Fruit fly (Drosophila melanogaster) whole organism, embryonic: ENCODE data around the gene kek6.

Experiments used
- CG10431 ChIP-seq: fragments of 200-800 bp; sonication (Bioruptor generic); optimal IDR thresholded peaks from 3 replicates; lab custom pipeline; 2018; ENCODE audit warnings: missing biosample characterization, mild to moderate bottlenecking, missing genetic modification characterization
- CG11085 ChIP-seq: fragments of 200-800 bp; sonication (Bioruptor generic); IDR thresholded peaks from 2 replicates; pipeline ENCODE4 v1.3.6; 2022; ENCODE audit warnings: missing biosample characterization, missing genetic modification characterization
- CG12391 ChIP-seq: fragments of 200-800 bp; sonication (Bioruptor generic); optimal IDR thresholded peaks from 3 replicates; lab custom pipeline; 2018; ENCODE audit warnings: missing biosample characterization, mild to moderate bottlenecking, missing genetic modification characterization, moderate library complexity
- CG12769 ChIP-seq: fragments of 200-800 bp; sonication (Bioruptor generic); optimal IDR thresholded peaks from 2 replicates; lab custom pipeline; 2019; ENCODE audit warnings: missing biosample characterization, mild to moderate bottlenecking, missing genetic modification characterization, moderate library complexity
- CG13287 ChIP-seq: fragments of 200-800 bp; sonication (Bioruptor generic); IDR thresholded peaks from 2 replicates; pipeline ENCODE4 v1.3.6; 2022; ENCODE audit warnings: missing biosample characterization, missing genetic modification characterization; ENCODE audit not compliant: partially characterized antibody
- CG13424 ChIP-seq: fragments of 200-800 bp; sonication (Bioruptor generic); optimal IDR thresholded peaks from 2 replicates; lab custom pipeline; 2019; ENCODE audit warnings: missing biosample characterization, mild to moderate bottlenecking, missing genetic modification characterization, moderate library complexity
- CG14441 ChIP-seq: fragments of 200-800 bp; sonication (Bioruptor generic); IDR thresholded peaks from 2 replicates; pipeline ENCODE4 v1.3.6; 2022; ENCODE audit warnings: missing biosample characterization, missing genetic modification characterization
- CG15011 ChIP-seq: fragments of 200-800 bp; sonication (Bioruptor generic); optimal IDR thresholded peaks from 3 replicates; lab custom pipeline; 2018; ENCODE audit warnings: missing biosample characterization, mild to moderate bottlenecking, missing genetic modification characterization
- CG16779 ChIP-seq: fragments of 200-800 bp; sonication (Bioruptor generic); IDR thresholded peaks from 2 replicates; pipeline ENCODE4 v1.3.6; 2022; ENCODE audit warnings: missing biosample characterization, missing genetic modification characterization
- CG17186 ChIP-seq: fragments of 200-800 bp; sonication (Bioruptor generic); optimal IDR thresholded peaks from 3 replicates; lab custom pipeline; 2017; ENCODE audit warnings: missing biosample characterization, missing genetic modification reagents, missing genetic modification characterization
- CG17829 ChIP-seq: fragments of 200-800 bp; optimal IDR thresholded peaks from 2 replicates; lab custom pipeline; 2019; ENCODE audit warnings: missing biosample characterization, mild to moderate bottlenecking, missing genetic modification characterization, moderate library complexity
- CG18262 ChIP-seq: fragments of 200-800 bp; optimal IDR thresholded peaks from 3 replicates; lab custom pipeline; 2019; ENCODE audit warnings: missing biosample characterization, mild to moderate bottlenecking, missing genetic modification characterization, moderate library complexity
- CG3163 ChIP-seq: fragments of 200-800 bp; sonication (Bioruptor generic); optimal IDR thresholded peaks from 3 replicates; lab custom pipeline; 2016; ENCODE audit warnings: missing biosample characterization, missing genetic modification characterization
- CG5953 ChIP-seq: fragments of 200-800 bp; sonication (Bioruptor generic); IDR thresholded peaks from 2 replicates; pipeline ENCODE4 v1.3.6; 2022; ENCODE audit warnings: missing biosample characterization, missing genetic modification characterization
- CG6765 ChIP-seq: fragments of 200-800 bp; sonication (Bioruptor generic); optimal IDR thresholded peaks from 3 replicates; lab custom pipeline; 2017; ENCODE audit warnings: missing biosample characterization, mild to moderate bottlenecking, missing genetic modification characterization
- CG7357 ChIP-seq: fragments of 200-800 bp; sonication (Bioruptor generic); IDR thresholded peaks from 3 replicates; pipeline ENCODE4 v1.3.6; 2022; ENCODE audit warnings: missing biosample characterization, missing genetic modification characterization
- CG7928 ChIP-seq: fragments of 200-800 bp; sonication (Bioruptor generic); optimal IDR thresholded peaks from 2 replicates; lab custom pipeline; 2017; ENCODE audit warnings: missing biosample characterization, mild to moderate bottlenecking, missing genetic modification characterization
- CG7987 ChIP-seq: fragments of 200-800 bp; sonication (Bioruptor generic); optimal IDR thresholded peaks from 2 replicates; lab custom pipeline; 2018; ENCODE audit warnings: missing biosample characterization, mild to moderate bottlenecking, missing genetic modification characterization, moderate library complexity
- CG8290 ChIP-seq, 3 experiments: fragments of 200-800 bp; sonication (Bioruptor generic); optimal IDR thresholded peaks; 2 replicates each; lab custom pipeline; 2016 to 2019; ENCODE audit warnings: missing biosample characterization in 3 of 3, missing genetic modification characterization in 3 of 3, mild to moderate bottlenecking in 2 of 3, moderate library complexity in 1 of 3
- D19A ChIP-seq: fragments of 200-800 bp; optimal IDR thresholded peaks from 3 replicates; lab custom pipeline; 2019; ENCODE audit warnings: missing biosample characterization, mild to moderate bottlenecking, missing genetic modification characterization, moderate library complexity
- Deaf1 ChIP-seq: fragments of 200-800 bp; optimal IDR thresholded peaks from 3 replicates; lab custom pipeline; 2019; ENCODE audit warnings: missing biosample characterization, mild to moderate bottlenecking, missing genetic modification characterization, moderate library complexity
- Dll ChIP-seq: fragments of 200-800 bp; sonication (Bioruptor generic); IDR thresholded peaks from 4 replicates; pipeline ENCODE4 v1.3.6; 2022; ENCODE audit warnings: missing biosample characterization, missing genetic modification characterization; ENCODE audit not compliant: partially characterized antibody
- Ets97D ChIP-seq: fragments of 200-800 bp; sonication (Bioruptor generic); optimal IDR thresholded peaks from 3 replicates; lab custom pipeline; 2016; ENCODE audit warnings: missing biosample characterization, missing genetic modification characterization
- Gug ChIP-seq: fragments of 200-800 bp; sonication (Bioruptor generic); IDR thresholded peaks from 4 replicates; pipeline ENCODE4 v1.3.6; 2022; ENCODE audit warnings: missing biosample characterization, missing genetic modification characterization
- H15 ChIP-seq: fragments of 200-800 bp; sonication (Bioruptor generic); IDR thresholded peaks from 3 replicates; pipeline ENCODE4 v1.3.6; 2022; ENCODE audit warnings: missing biosample characterization, missing genetic modification characterization
- HmgD ChIP-seq: fragments of 200-800 bp; sonication (Bioruptor generic); optimal IDR thresholded peaks from 3 replicates; lab custom pipeline; 2016; ENCODE audit warnings: missing biosample characterization, missing genetic modification characterization
- Lim3 ChIP-seq: fragments of 200-800 bp; sonication (Bioruptor generic); IDR thresholded peaks from 2 replicates; pipeline ENCODE4 v1.3.6; 2022; ENCODE audit warnings: missing biosample characterization, missing genetic modification characterization
- Mad ChIP-seq: fragments of 200-800 bp; sonication (Bioruptor generic); optimal IDR thresholded peaks from 2 replicates; lab custom pipeline; 2016; ENCODE audit warnings: missing biosample characterization, missing genetic modification characterization
- Max ChIP-seq: fragments of 200-800 bp; sonication (Bioruptor generic); optimal IDR thresholded peaks from 2 replicates; lab custom pipeline; 2016; ENCODE audit warnings: missing biosample characterization, mild to moderate bottlenecking, missing genetic modification characterization
- NC2α ChIP-seq: fragments of 200-800 bp; sonication (Bioruptor generic); optimal IDR thresholded peaks from 2 replicates; lab custom pipeline; 2016; ENCODE audit warnings: missing biosample characterization, missing genetic modification characterization
- Oaz ChIP-seq: fragments of 200-800 bp; sonication (Bioruptor generic); IDR thresholded peaks from 2 replicates; pipeline ENCODE4 v1.3.6; 2022; ENCODE audit warnings: missing biosample characterization, missing genetic modification characterization
- Ptx1 ChIP-seq: fragments of 200-800 bp; sonication (Bioruptor generic); IDR thresholded peaks from 2 replicates; pipeline ENCODE4 v1.3.6; 2022; ENCODE audit warnings: missing biosample characterization, missing genetic modification characterization
- Sin3A ChIP-seq: fragments of >200 bp; optimal IDR thresholded peaks from 2 replicates; lab custom pipeline; 2018
- amos ChIP-seq: fragments of 200-800 bp; sonication (Bioruptor generic); IDR thresholded peaks from 2 replicates; pipeline ENCODE4 v1.3.6; 2022; ENCODE audit warnings: missing biosample characterization, missing genetic modification characterization; ENCODE audit not compliant: partially characterized antibody
- aop ChIP-seq: fragments of 200-800 bp; sonication (Bioruptor generic); IDR thresholded peaks from 2 replicates; pipeline ENCODE4 v1.3.6; 2022; ENCODE audit warnings: missing biosample characterization, missing genetic modification characterization
- ase ChIP-seq: fragments of 200-800 bp; sonication (Bioruptor generic); IDR thresholded peaks from 3 replicates; pipeline ENCODE4 v1.3.6; 2022; ENCODE audit warnings: missing biosample characterization, missing genetic modification characterization
- az2 ChIP-seq: fragments of 200-800 bp; sonication (Bioruptor generic); optimal IDR thresholded peaks from 3 replicates; lab custom pipeline; 2016; ENCODE audit warnings: missing biosample characterization, missing genetic modification characterization
- btn ChIP-seq: fragments of 200-800 bp; sonication (Bioruptor generic); optimal IDR thresholded peaks from 2 replicates; lab custom pipeline; 2016; ENCODE audit warnings: missing biosample characterization, missing genetic modification characterization
- chm ChIP-seq: fragments of 200-800 bp; sonication (Bioruptor generic); IDR thresholded peaks from 2 replicates; pipeline ENCODE4 v1.3.6; 2022; ENCODE audit warnings: missing biosample characterization, missing genetic modification characterization
- croc ChIP-seq: fragments of 200-800 bp; sonication (Bioruptor generic); conservative IDR thresholded peaks from 3 replicates; pipeline ENCODE4 v1.3.6; 2022; ENCODE audit warnings: missing biosample characterization, missing genetic modification characterization
- dm ChIP-seq: fragments of 200-800 bp; sonication (Bioruptor generic); optimal IDR thresholded peaks from 3 replicates; lab custom pipeline; 2016; ENCODE audit warnings: missing biosample characterization, missing genetic modification characterization
- dmrt99B ChIP-seq: fragments of 200-800 bp; sonication (Bioruptor generic); optimal IDR thresholded peaks from 2 replicates; lab custom pipeline; 2018; ENCODE audit warnings: missing biosample characterization, mild to moderate bottlenecking, missing genetic modification characterization, moderate library complexity
- gem ChIP-seq: fragments of 200-800 bp; sonication (Bioruptor generic); optimal IDR thresholded peaks from 2 replicates; lab custom pipeline; 2019; ENCODE audit warnings: missing biosample characterization, mild to moderate bottlenecking, missing genetic modification characterization, moderate library complexity
- gt ChIP-seq: fragments of 200-800 bp; sonication (Bioruptor generic); IDR thresholded peaks from 2 replicates; pipeline ENCODE4 v1.3.6; 2022; ENCODE audit warnings: missing biosample characterization, missing genetic modification characterization
- lmd ChIP-seq: fragments of 200-800 bp; sonication (Bioruptor generic); IDR thresholded peaks from 2 replicates; pipeline ENCODE4 v1.3.6; 2022; ENCODE audit warnings: missing biosample characterization, missing genetic modification characterization
- nmo ChIP-seq: fragments of 200-800 bp; sonication (Bioruptor generic); optimal IDR thresholded peaks from 2 replicates; lab custom pipeline; 2018; ENCODE audit warnings: missing biosample characterization, mild to moderate bottlenecking, missing genetic modification characterization, moderate library complexity
- schlank ChIP-seq: fragments of 200-800 bp; sonication (Bioruptor generic); optimal IDR thresholded peaks from 2 replicates; lab custom pipeline; 2018; ENCODE audit warnings: missing biosample characterization, mild to moderate bottlenecking, missing genetic modification characterization
- scrt ChIP-seq: fragments of 200-800 bp; sonication (Bioruptor generic); optimal IDR thresholded peaks from 2 replicates; lab custom pipeline; 2018; ENCODE audit warnings: missing biosample characterization, mild to moderate bottlenecking, missing genetic modification characterization, moderate library complexity
- sob ChIP-seq: fragments of 200-800 bp; sonication (Bioruptor generic); IDR thresholded peaks from 2 replicates; pipeline ENCODE4 v1.3.6; 2022; ENCODE audit warnings: missing biosample characterization, missing genetic modification characterization
- tin ChIP-seq: fragments of 200-800 bp; sonication (Bioruptor generic); optimal IDR thresholded peaks from 3 replicates; lab custom pipeline; 2016; ENCODE audit warnings: missing biosample characterization, missing genetic modification characterization
- trem ChIP-seq: fragments of 200-800 bp; optimal IDR thresholded peaks from 3 replicates; lab custom pipeline; 2019; ENCODE audit warnings: missing biosample characterization, mild to moderate bottlenecking, missing genetic modification characterization, moderate library complexity
- unc-4 ChIP-seq: fragments of 200-800 bp; sonication (Bioruptor generic); IDR thresholded peaks from 2 replicates; pipeline ENCODE4 v1.3.6; 2022; ENCODE audit warnings: missing biosample characterization, missing genetic modification characterization; ENCODE audit not compliant: partially characterized antibody

The kek6 gene

DNA sequence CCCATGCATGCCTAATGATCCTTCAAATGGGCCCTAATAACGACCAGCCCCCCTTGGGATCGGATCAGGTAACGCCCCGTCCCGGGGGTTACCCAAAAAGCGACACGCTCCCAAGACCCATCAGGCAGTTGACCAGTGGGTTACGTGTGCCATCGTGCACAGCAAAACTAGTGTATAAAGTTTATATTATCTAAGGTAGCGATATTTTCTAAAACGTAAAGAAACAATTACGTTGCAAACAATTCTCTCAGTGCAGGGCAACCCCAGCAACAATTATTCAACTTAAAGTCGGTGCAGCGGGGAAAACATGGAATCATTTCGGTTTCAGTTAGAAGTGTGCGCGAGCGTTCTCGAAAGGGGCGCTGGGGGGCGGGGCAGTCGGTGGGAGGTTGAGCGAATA lies 90.6 kb downstream of the kek6 start (continued):
- TF ChIP-seq chm (GFP tag; lab: Robert Waterston, UW), result no peak
- TF ChIP-seq CG3163 (GFP tag; lab: Kevin White, UChicago), result no peak
- no peak for TF ChIP-seq CG12769
- TF ChIP-seq scrt (GFP tag; lab: Kevin White, UChicago), result no peak
- TF ChIP-seq CG17829 (tag; lab: Kevin White, UChicago), result no peak
- no peak for TF ChIP-seq dm (GFP tag; lab: Kevin White, UChicago)
- TF ChIP-seq CG17186 (GFP tag; lab: Kevin White, UChicago), result no peak
- no peak for TF ChIP-seq Ets97D
- no peak for TF ChIP-seq btn (GFP tag; lab: Kevin White, UChicago)
- TF ChIP-seq CG13287 (GFP tag; lab: Robert Waterston, UW), result no peak
- TF ChIP-seq CG6765 (GFP tag; lab: Kevin White, UChicago), result no peak
- peak; percentile 19 for TF ChIP-seq CG12391 (tag; lab: Kevin White, UChicago)
- no peak for TF ChIP-seq CG11085
- peak; percentile 36; the same call in 1 of the 3 replicates for TF ChIP-seq H15
- TF ChIP-seq HmgD, result no peak
- TF ChIP-seq schlank, result no peak
- no peak for TF ChIP-seq Ptx1 (GFP tag; lab: Robert Waterston, UW)
- no peak for TF ChIP-seq Deaf1 (tag; lab: Kevin White, UChicago)
- peak; percentile 9 for TF ChIP-seq tin (GFP tag; lab: Kevin White, UChicago)
- no peak for TF ChIP-seq CG10431 (GFP tag; lab: Kevin White, UChicago)
- TF ChIP-seq CG18262 (tag; lab: Kevin White, UChicago), result peak; percentile 32
- TF ChIP-seq Dll (GFP tag; lab: Robert Waterston, UW), result no peak
- no peak for TF ChIP-seq gt (GFP tag; lab: Robert Waterston, UW)
- peak; percentile 10 for TF ChIP-seq az2 (GFP tag; lab: Kevin White, UChicago)
- no peak for TF ChIP-seq CG7357 (GFP tag; lab: Robert Waterston, UW)
- no peak for TF ChIP-seq CG5953 (GFP tag; lab: Robert Waterston, UW)
- TF ChIP-seq unc-4 (GFP tag; lab: Robert Waterston, UW), result no peak
- TF ChIP-seq trem, result no peak
- no peak for TF ChIP-seq sob (GFP tag; lab: Robert Waterston, UW)
- TF ChIP-seq aop (GFP tag; lab: Robert Waterston, UW), result no peak
- TF ChIP-seq nmo, result peak; percentile 37
- TF ChIP-seq Max (GFP tag; lab: Kevin White, UChicago), result no peak
- TF ChIP-seq NC2α (GFP tag; lab: Kevin White, UChicago), result no peak
- TF ChIP-seq D19A, result peak; percentile 14
- TF ChIP-seq CG7987 (GFP tag; lab: Kevin White, UChicago), result no peak
- no peak for TF ChIP-seq CG14441 (GFP tag; lab: Robert Waterston, UW)
- TF ChIP-seq Mad (GFP tag; lab: Kevin White, UChicago), result no peak
- TF ChIP-seq Sin3A (lab: Kevin White, UChicago), result no peak
- no peak for TF ChIP-seq CG7928
- TF ChIP-seq Lim3, result no peak
- TF ChIP-seq gem (tag; lab: Kevin White, UChicago), result peak; percentile 44
- TF ChIP-seq CG15011, result no peak
- TF ChIP-seq CG8290 (GFP tag; optimal IDR thresholded peaks at IDR 0.05; lab: Kevin White, UChicago), result no peak
- TF ChIP-seq CG8290 (tag; optimal IDR thresholded peaks at IDR 0.05; lab: Kevin White, UChicago), result no peak
- no peak for TF ChIP-seq amos (GFP tag; lab: Robert Waterston, UW)
- peak; percentile 17 for TF ChIP-seq dmrt99B (tag; lab: Kevin White, UChicago)
- no peak for TF ChIP-seq ase (GFP tag; lab: Robert Waterston, UW)
- no peak for TF ChIP-seq Gug
- TF ChIP-seq croc, result no peak
- no peak for TF ChIP-seq Oaz (GFP tag; lab: Robert Waterston, UW)
- TF ChIP-seq lmd (GFP tag; lab: Robert Waterston, UW), result 0 out of 2 replicates have a peak, but pooled peaks have one; percentile 5
- peak; percentile 6 for TF ChIP-seq CG13424
- TF ChIP-seq CG16779, result no peak
